Worm (Caenorhabditis elegans) whole organism, midembryonic: ENCODE data around the gene F38A1.8.

ENCODE experiments used
- cog-1 ChIP-seq: sonication (generic microtip); optimal IDR thresholded peaks from 2 replicates; lab custom pipeline; 2016; ENCODE audit warnings: missing genetic modification characterization, missing compliant biosample characterization
- flt-1 ChIP-seq: fragments of 200-800 bp; sonication (Bioruptor generic); IDR thresholded peaks from 2 replicates; pipeline ENCODE4 v1.3.6; 2022; ENCODE audit warnings: missing genetic modification characterization, missing compliant biosample characterization
- med-1 ChIP-seq: sonication (generic microtip); optimal IDR thresholded peaks from 2 replicates; lab custom pipeline; 2017; ENCODE audit warnings: missing genetic modification characterization, mild to moderate bottlenecking, missing compliant biosample characterization, antibody characterized with exemption, missing genetic modification reagents; ENCODE audit not compliant: insufficient read depth
- tab-1 ChIP-seq: fragments of 200-800 bp; sonication (Bioruptor generic); IDR thresholded peaks from 2 replicates; pipeline ENCODE4 v1.3.6; 2022; ENCODE audit warnings: missing genetic modification characterization, missing compliant biosample characterization
- ztf-29 ChIP-seq: fragments of 200-800 bp; sonication (Bioruptor generic); IDR thresholded peaks from 2 replicates; pipeline ENCODE4 v1.3.6; 2022; ENCODE audit warnings: missing genetic modification reagents, missing genetic modification characterization, missing compliant biosample characterization

- TF ChIP-seq cog-1 (tag; lab: Kevin White, UChicago) (no peak), med-1 (GFP tag; lab: Kevin White, UChicago) (no peak), tab-1 (GFP tag; lab: Robert Waterston, UW) (no peak), ztf-29 (GFP tag; lab: Robert Waterston, UW) (no peak), flt-1 (GFP tag; lab: Robert Waterston, UW) (no peak)
Measured at ce11 chrIV:1278945-1279344, 39.3 kb upstream of the F38A1.8 start.
